Worm (Caenorhabditis elegans): ENCODE data around the gene W07G4.2.

The W07G4.2 gene

DNA sequence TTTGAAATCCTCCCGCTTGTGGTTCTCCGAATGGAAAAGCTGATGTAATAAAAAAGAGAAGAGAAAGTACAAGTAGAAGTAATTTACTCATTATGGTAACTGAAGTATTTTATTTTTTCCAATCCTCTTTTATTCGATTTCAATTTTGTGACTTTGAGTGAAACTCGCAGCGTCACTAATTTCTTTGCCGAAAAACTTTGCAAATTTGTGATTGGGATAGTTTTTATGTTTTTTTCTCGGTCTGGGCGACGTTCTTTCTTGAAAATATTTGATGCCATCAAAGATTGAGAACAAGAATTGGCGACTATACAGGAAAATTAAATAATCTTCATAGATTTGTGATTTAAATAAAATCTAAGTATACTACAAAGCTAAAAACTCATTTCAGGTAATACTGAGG, 36.8 kb downstream of the W07G4.2 start, which contains the start of gene far-4:
TSS of gene far-4 (minus strand) at position 101 of the 400 bp plus-strand sequence.
- TF ChIP-seq dmd-4 (tag; optimal IDR thresholded peaks at IDR 0.05; ENCODE audit: borderline replicate concordance) = no peak
- TF ChIP-seq T23F11.4 (GFP tag; optimal IDR thresholded peaks at IDR 0.05) = no peak
- no peak for TF ChIP-seq ama-1 (optimal IDR thresholded peaks at IDR 0.05)
- no peak for TF ChIP-seq ets-4 (tag; optimal IDR thresholded peaks at IDR 0.05)
- TF ChIP-seq gmeb-2 (tag; optimal IDR thresholded peaks at IDR 0.05) = no peak
- TF ChIP-seq hlh-13 (GFP tag; optimal IDR thresholded peaks at IDR 0.05) = no peak
- TF ChIP-seq unc-3 (GFP tag; conservative IDR thresholded peaks at IDR 0.05) = no peak
- no peak for TF ChIP-seq unc-3 (tag; optimal IDR thresholded peaks at IDR 0.05)
- no peak for TF ChIP-seq dve-1 (tag; optimal IDR thresholded peaks at IDR 0.05)
- TF ChIP-seq ahr-1 (tag; optimal IDR thresholded peaks at IDR 0.05) = no peak
- TF ChIP-seq sox-4 (tag; optimal IDR thresholded peaks at IDR 0.05) = no peak
- TF ChIP-seq ceh-30 (tag; optimal IDR thresholded peaks at IDR 0.05) = no peak
- no peak for TF ChIP-seq nhr-232 (tag; optimal IDR thresholded peaks at IDR 0.05)
- no peak for TF ChIP-seq ceh-18 (tag; optimal IDR thresholded peaks at IDR 0.05)
- TF ChIP-seq lin-11 (tag; optimal IDR thresholded peaks at IDR 0.05) = no peak
- TF ChIP-seq ceh-9 (tag; optimal IDR thresholded peaks at IDR 0.05) = no peak
- no peak for TF ChIP-seq ceh-6 (GFP tag; optimal IDR thresholded peaks at IDR 0.05)

DNA sequence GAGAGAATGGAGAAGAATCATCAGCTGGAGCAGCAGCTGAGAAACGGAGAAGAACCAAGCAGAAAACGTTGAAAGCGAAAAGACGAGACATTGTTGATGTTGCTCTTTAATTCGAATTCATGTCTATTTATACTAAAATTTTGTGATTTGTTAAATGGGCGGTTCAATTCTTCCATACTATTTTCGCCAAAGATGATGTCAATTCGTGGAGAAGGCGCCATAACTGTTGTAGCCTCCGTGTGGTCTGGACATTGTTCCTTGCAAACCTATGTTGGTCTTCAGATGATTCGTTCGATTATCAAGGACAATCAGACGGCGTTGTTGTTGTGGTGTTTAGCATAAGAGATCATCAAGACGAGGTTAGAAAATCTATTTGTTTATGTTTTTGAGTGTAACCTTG, 38.9 kb downstream of the W07G4.2 start, which contains the start of gene far-3:
TSS of gene far-3 (minus strand) at position 101 of the 400 bp plus-strand sequence.
- TF ChIP-seq unc-3 (GFP tag; conservative IDR thresholded peaks at IDR 0.05) (no peak), unc-3 (tag; optimal IDR thresholded peaks at IDR 0.05) (no peak), elt-2 (tag; optimal IDR thresholded peaks at IDR 0.05) (no peak), fax-1 (tag; optimal IDR thresholded peaks at IDR 0.05) (no peak), npax-4 (tag; optimal IDR thresholded peaks at IDR 0.05) (no peak), rnt-1 (tag; optimal IDR thresholded peaks at IDR 0.05) (no peak)

ce11 chrV:12995269-12995668, 41.1 kb downstream of the W07G4.2 start, which contains the start of gene far-5:
Gene far-5, plus strand, starts transcription at chrV:12995569.
- no peak for TF ChIP-seq eyg-1 (tag; optimal IDR thresholded peaks at IDR 0.05)
- no peak for TF ChIP-seq C38D4.7 (GFP tag; optimal IDR thresholded peaks at IDR 0.05)
- TF ChIP-seq ceh-45 (GFP tag; IDR thresholded peaks at IDR 0.05) = no peak
- TF ChIP-seq pax-1 (tag; optimal IDR thresholded peaks at IDR 0.05) = no peak
- TF ChIP-seq ceh-24 (tag; optimal IDR thresholded peaks at IDR 0.05) = no peak
- TF ChIP-seq ceh-14 (tag; optimal IDR thresholded peaks at IDR 0.05) = no peak
- no peak for TF ChIP-seq unc-86 (tag; optimal IDR thresholded peaks at IDR 0.05)
- no peak for TF ChIP-seq K02D7.2 (tag; optimal IDR thresholded peaks at IDR 0.05)
- no peak for TF ChIP-seq odd-2 (tag; optimal IDR thresholded peaks at IDR 0.05)
- TF ChIP-seq mec-3 (tag; optimal IDR thresholded peaks at IDR 0.05; ENCODE audit: borderline replicate concordance) = no peak
- no peak for TF ChIP-seq fkh-6 (tag; optimal IDR thresholded peaks at IDR 0.05)
- no peak for TF ChIP-seq pqm-1 (tag; optimal IDR thresholded peaks at IDR 0.05)
- no peak for TF ChIP-seq T23F11.4 (GFP tag; optimal IDR thresholded peaks at IDR 0.05)
- TF ChIP-seq hlh-6 (tag; optimal IDR thresholded peaks at IDR 0.05) = no peak
- no peak for TF ChIP-seq lin-11 (tag; optimal IDR thresholded peaks at IDR 0.05)
- no peak for TF ChIP-seq ref-2 (tag; optimal IDR thresholded peaks at IDR 0.05)
- TF ChIP-seq gmeb-2 (tag; optimal IDR thresholded peaks at IDR 0.05) = no peak
- TF ChIP-seq sox-4 (tag; optimal IDR thresholded peaks at IDR 0.05) = no peak

- TF ChIP-seq tbx-2 (tag; optimal IDR thresholded peaks at IDR 0.05) (no peak), pag-3 (tag; optimal IDR thresholded peaks at IDR 0.05; ENCODE audit: borderline replicate concordance) (no peak), unc-86 (tag; optimal IDR thresholded peaks at IDR 0.05) (no peak), hlh-15 (tag; optimal IDR thresholded peaks at IDR 0.05) (no peak), pha-2 (tag; optimal IDR thresholded peaks at IDR 0.05) (no peak), sdc-2 (tag; optimal IDR thresholded peaks at IDR 0.05) (no peak), ceh-18 (tag; optimal IDR thresholded peaks at IDR 0.05) (no peak), pqm-1 (tag; optimal IDR thresholded peaks at IDR 0.05) (no peak), mec-3 (tag; optimal IDR thresholded peaks at IDR 0.05; ENCODE audit: borderline replicate concordance) (no peak), ceh-48 (tag; optimal IDR thresholded peaks at IDR 0.05) (no peak), pha-4 (tag; optimal IDR thresholded peaks at IDR 0.05) (no peak), K09A11.1 (tag; optimal IDR thresholded peaks at IDR 0.05; ENCODE audit: insufficient read depth) (no peak), unc-3 (GFP tag; conservative IDR thresholded peaks at IDR 0.05) (no peak), unc-3 (tag; optimal IDR thresholded peaks at IDR 0.05) (no peak), F13H6.1 (tag; optimal IDR thresholded peaks at IDR 0.05) (no peak), nhr-11 (tag; optimal IDR thresholded peaks at IDR 0.05) (no peak)
These were observed 43.5 kb downstream of the W07G4.2 start, which contains the start of the genes F15B9.11 and dsl-7 for ce11 chrV:12992891-12993290. Gene F15B9.11, minus strand, starts transcription at chrV:12992895. Gene dsl-7, plus strand, starts transcription at chrV:12993150.
